Fruit fly (Drosophila melanogaster) whole organism, embryonic: Measurements from ENCODE around the gene CG7878.

ENCODE experiments used
- CG10267 ChIP-seq: fragments of 200-800 bp; sonication (Bioruptor generic); optimal IDR thresholded peaks from 2 replicates; lab custom pipeline; 2018; ENCODE audit warnings: missing biosample characterization, mild to moderate bottlenecking, missing genetic modification characterization, moderate library complexity
- CG10979 ChIP-seq: fragments of 200-800 bp; sonication (Bioruptor generic); optimal IDR thresholded peaks from 2 replicates; lab custom pipeline; 2018; ENCODE audit warnings: missing biosample characterization, mild to moderate bottlenecking, missing genetic modification characterization, moderate library complexity
- CG11085 ChIP-seq: fragments of 200-800 bp; sonication (Bioruptor generic); IDR thresholded peaks from 2 replicates; pipeline ENCODE4 v1.3.6; 2022; ENCODE audit warnings: missing biosample characterization, missing genetic modification characterization
- CG11093 ChIP-seq: fragments of 200-800 bp; sonication (Bioruptor generic); IDR thresholded peaks from 3 replicates; pipeline ENCODE4 v1.3.6; 2022; ENCODE audit warnings: missing biosample characterization, missing genetic modification characterization
- CG11504 ChIP-seq: fragments of 200-800 bp; sonication (Bioruptor generic); optimal IDR thresholded peaks from 3 replicates; lab custom pipeline; 2019; ENCODE audit warnings: missing biosample characterization, mild to moderate bottlenecking, missing genetic modification characterization, moderate library complexity
- CG12071 ChIP-seq: fragments of 200-800 bp; sonication (Bioruptor generic); optimal IDR thresholded peaks from 3 replicates; lab custom pipeline; 2018; ENCODE audit warnings: missing biosample characterization, mild to moderate bottlenecking, missing genetic modification characterization
- CG12236 ChIP-seq: fragments of 200-800 bp; sonication (Bioruptor generic); optimal IDR thresholded peaks from 2 replicates; lab custom pipeline; 2016; ENCODE audit warnings: missing biosample characterization, missing genetic modification characterization
- CG12391 ChIP-seq: fragments of 200-800 bp; sonication (Bioruptor generic); optimal IDR thresholded peaks from 3 replicates; lab custom pipeline; 2018; ENCODE audit warnings: missing biosample characterization, mild to moderate bottlenecking, missing genetic modification characterization, moderate library complexity
- CG12744 ChIP-seq: fragments of 200-800 bp; sonication (Bioruptor generic); optimal IDR thresholded peaks from 2 replicates; lab custom pipeline; 2016; ENCODE audit warnings: missing biosample characterization, missing genetic modification characterization
- CG13123 ChIP-seq: fragments of 200-800 bp; sonication (Bioruptor generic); optimal IDR thresholded peaks from 2 replicates; lab custom pipeline; 2016; ENCODE audit warnings: missing biosample characterization, missing genetic modification characterization
- CG13424 ChIP-seq: fragments of 200-800 bp; sonication (Bioruptor generic); optimal IDR thresholded peaks from 2 replicates; lab custom pipeline; 2019; ENCODE audit warnings: missing biosample characterization, mild to moderate bottlenecking, missing genetic modification characterization, moderate library complexity
- CG14014 ChIP-seq: fragments of 200-800 bp; sonication (Bioruptor generic); IDR thresholded peaks from 2 replicates; pipeline ENCODE4 v1.3.6; 2022; ENCODE audit warnings: missing biosample characterization, missing genetic modification characterization
- CG17568 ChIP-seq: fragments of 200-800 bp; sonication (Bioruptor generic); optimal IDR thresholded peaks from 2 replicates; lab custom pipeline; 2018; ENCODE audit warnings: missing biosample characterization, mild to moderate bottlenecking, missing genetic modification characterization, moderate library complexity
- CG30431 ChIP-seq: fragments of 200-800 bp; sonication (Bioruptor generic); optimal IDR thresholded peaks from 2 replicates; lab custom pipeline; 2017; ENCODE audit warnings: missing biosample characterization, missing genetic modification characterization
- CG3281 ChIP-seq: fragments of 200-800 bp; sonication (Bioruptor generic); optimal IDR thresholded peaks from 3 replicates; lab custom pipeline; 2017; ENCODE audit warnings: missing biosample characterization, mild to moderate bottlenecking, missing genetic modification characterization
- CG4404 ChIP-seq: fragments of 200-800 bp; sonication (Bioruptor generic); IDR thresholded peaks from 2 replicates; pipeline ENCODE4 v1.3.6; 2022; ENCODE audit warnings: missing biosample characterization, missing genetic modification characterization
- CG6791 ChIP-seq: fragments of 200-800 bp; sonication (Bioruptor generic); IDR thresholded peaks from 3 replicates; pipeline ENCODE4 v1.3.6; 2022; ENCODE audit warnings: missing biosample characterization, missing genetic modification characterization; ENCODE audit not compliant: partially characterized antibody
- CG7357 ChIP-seq: fragments of 200-800 bp; sonication (Bioruptor generic); IDR thresholded peaks from 3 replicates; pipeline ENCODE4 v1.3.6; 2022; ENCODE audit warnings: missing biosample characterization, missing genetic modification characterization
- CG8089 ChIP-seq: fragments of 200-800 bp; sonication (Bioruptor generic); optimal IDR thresholded peaks from 3 replicates; lab custom pipeline; 2016; ENCODE audit warnings: missing biosample characterization, missing genetic modification characterization
- CG8290 ChIP-seq, 3 experiments: fragments of 200-800 bp; sonication (Bioruptor generic); optimal IDR thresholded peaks; 2 replicates each; lab custom pipeline; 2016 to 2019; ENCODE audit warnings: missing biosample characterization in 3 of 3, missing genetic modification characterization in 3 of 3, mild to moderate bottlenecking in 2 of 3, moderate library complexity in 1 of 3
- D19A ChIP-seq: fragments of 200-800 bp; optimal IDR thresholded peaks from 3 replicates; lab custom pipeline; 2019; ENCODE audit warnings: missing biosample characterization, mild to moderate bottlenecking, missing genetic modification characterization, moderate library complexity
- E2f2 ChIP-seq: fragments of 200-800 bp; sonication (Bioruptor generic); IDR thresholded peaks from 2 replicates; pipeline ENCODE4 v1.3.6; 2022; ENCODE audit warnings: missing biosample characterization, missing genetic modification characterization
- H15 ChIP-seq: fragments of 200-800 bp; sonication (Bioruptor generic); IDR thresholded peaks from 3 replicates; pipeline ENCODE4 v1.3.6; 2022; ENCODE audit warnings: missing biosample characterization, missing genetic modification characterization
- H2.0 ChIP-seq: fragments of 200-800 bp; sonication (Bioruptor generic); IDR thresholded peaks from 2 replicates; pipeline ENCODE4 v1.3.6; 2022; ENCODE audit warnings: missing biosample characterization, missing genetic modification characterization
- HLH54F ChIP-seq: fragments of 200-800 bp; sonication (Bioruptor generic); optimal IDR thresholded peaks from 3 replicates; lab custom pipeline; 2016; ENCODE audit warnings: missing biosample characterization, missing genetic modification characterization
- HLHmδ ChIP-seq: fragments of 200-800 bp; sonication (Bioruptor generic); optimal IDR thresholded peaks from 2 replicates; lab custom pipeline; 2018; ENCODE audit warnings: missing biosample characterization, mild to moderate bottlenecking, missing genetic modification characterization, moderate library complexity
- HmgZ ChIP-seq: fragments of 200-800 bp; sonication (Bioruptor generic); optimal IDR thresholded peaks from 2 replicates; lab custom pipeline; 2018; ENCODE audit warnings: missing biosample characterization, mild to moderate bottlenecking, missing genetic modification characterization
- Hmx ChIP-seq: fragments of 200-800 bp; sonication (Bioruptor generic); optimal IDR thresholded peaks from 2 replicates; lab custom pipeline; 2016; ENCODE audit warnings: missing biosample characterization, missing genetic modification characterization
- Hr39 ChIP-seq: fragments of >200 bp; optimal IDR thresholded peaks from 2 replicates; lab custom pipeline; 2017
- Meics ChIP-seq: fragments of 200-800 bp; sonication (Bioruptor generic); optimal IDR thresholded peaks from 2 replicates; lab custom pipeline; 2017; ENCODE audit warnings: missing biosample characterization, mild to moderate bottlenecking, missing genetic modification characterization
- Oli ChIP-seq: fragments of 200-800 bp; sonication (Bioruptor generic); optimal IDR thresholded peaks from 2 replicates; lab custom pipeline; 2018; ENCODE audit warnings: missing biosample characterization, mild to moderate bottlenecking, missing genetic modification characterization, moderate library complexity
- Ravus ChIP-seq: fragments of 200-800 bp; sonication (Bioruptor generic); IDR thresholded peaks from 2 replicates; pipeline ENCODE4 v1.3.6; 2022; ENCODE audit warnings: missing biosample characterization, missing genetic modification characterization
- Scr ChIP-seq: fragments of 200-800 bp; sonication (Bioruptor generic); IDR thresholded peaks from 2 replicates; pipeline ENCODE4 v1.3.6; 2022; ENCODE audit warnings: missing biosample characterization, missing genetic modification characterization; ENCODE audit not compliant: partially characterized antibody
- Taf1 ChIP-seq: fragments of 200-800 bp; sonication (Bioruptor generic); IDR thresholded peaks from 2 replicates; pipeline ENCODE4 v1.3.6; 2022; ENCODE audit warnings: missing biosample characterization, missing genetic modification characterization
- Xrp1 ChIP-seq: fragments of 200-800 bp; sonication (Bioruptor generic); IDR thresholded peaks from 2 replicates; pipeline ENCODE4 v1.3.6; 2022; ENCODE audit warnings: missing biosample characterization, missing genetic modification characterization
- YL-1 ChIP-seq: fragments of 200-800 bp; sonication (Bioruptor generic); optimal IDR thresholded peaks from 3 replicates; lab custom pipeline; 2017; ENCODE audit warnings: missing biosample characterization, mild to moderate bottlenecking, missing genetic modification characterization
- disco-r ChIP-seq: fragments of 200-800 bp; sonication (Bioruptor generic); optimal IDR thresholded peaks from 2 replicates; lab custom pipeline; 2016; ENCODE audit warnings: missing biosample characterization, missing genetic modification characterization
- ems ChIP-seq: fragments of 200-800 bp; sonication (Bioruptor generic); optimal IDR thresholded peaks from 3 replicates; lab custom pipeline; 2016; ENCODE audit warnings: missing biosample characterization, missing genetic modification characterization
- fd102C ChIP-seq: fragments of 200-800 bp; sonication (Bioruptor generic); optimal IDR thresholded peaks from 2 replicates; lab custom pipeline; 2018; ENCODE audit warnings: missing biosample characterization, mild to moderate bottlenecking, missing genetic modification characterization, moderate library complexity
- grn ChIP-seq: fragments of 200-800 bp; sonication (Bioruptor generic); optimal IDR thresholded peaks from 3 replicates; lab custom pipeline; 2017; ENCODE audit warnings: missing biosample characterization, missing genetic modification characterization
- h ChIP-seq: fragments of >200 bp; optimal IDR thresholded peaks from 2 replicates; lab custom pipeline; 2017
- jigr1 ChIP-seq: fragments of 200-800 bp; sonication (Bioruptor generic); IDR thresholded peaks from 3 replicates; pipeline ENCODE4 v1.3.6; 2022; ENCODE audit warnings: missing biosample characterization, missing genetic modification characterization
- mam ChIP-seq: fragments of 200-800 bp; sonication (Bioruptor generic); optimal IDR thresholded peaks from 3 replicates; lab custom pipeline; 2016; ENCODE audit warnings: missing biosample characterization, missing genetic modification characterization
- mld ChIP-seq: fragments of 200-800 bp; sonication (Bioruptor generic); IDR thresholded peaks from 3 replicates; pipeline ENCODE4 v1.3.6; 2022; ENCODE audit warnings: missing biosample characterization, missing genetic modification characterization; ENCODE audit not compliant: partially characterized antibody
- nau ChIP-seq: fragments of 200-800 bp; sonication (Bioruptor generic); optimal IDR thresholded peaks from 3 replicates; lab custom pipeline; 2017; ENCODE audit warnings: missing biosample characterization, mild to moderate bottlenecking, missing genetic modification characterization, missing genetic modification reagents
- nom ChIP-seq: fragments of 200-800 bp; sonication (Bioruptor generic); optimal IDR thresholded peaks from 2 replicates; lab custom pipeline; 2017; ENCODE audit warnings: missing biosample characterization, missing genetic modification characterization, mild to moderate bottlenecking, moderate library complexity, missing genetic modification reagents
- peb ChIP-seq: fragments of 200-800 bp; sonication (Bioruptor generic); IDR thresholded peaks from 2 replicates; pipeline ENCODE4 v1.3.6; 2022; ENCODE audit warnings: missing biosample characterization, missing genetic modification characterization
- prd ChIP-seq, 3 experiments: fragments of >200 bp in 2 of 3; fragments of 200-800 bp in 1 of 3; sonication (Bioruptor generic) in 1 of 3; optimal IDR thresholded peaks in 2 of 3; IDR thresholded peaks in 1 of 3; 2 replicates in 2 of 3; 3 replicates in 1 of 3; pipeline versions ENCODE4 v1.3.6 to Lab custom; 2017 to 2022; ENCODE audit warnings: missing biosample characterization in 1 of 3, missing genetic modification characterization in 1 of 3
- row ChIP-seq: fragments of 200-800 bp; sonication (Bioruptor generic); IDR thresholded peaks from 3 replicates; pipeline ENCODE4 v1.3.6; 2022; ENCODE audit warnings: missing biosample characterization, missing genetic modification characterization
- trem ChIP-seq: fragments of 200-800 bp; optimal IDR thresholded peaks from 3 replicates; lab custom pipeline; 2019; ENCODE audit warnings: missing biosample characterization, mild to moderate bottlenecking, missing genetic modification characterization, moderate library complexity

CG7878 gene

dm6 chr3R:8110198-8110642, 12.3 kb upstream of the CG7878 start (continued):
- TF ChIP-seq CG6791 (GFP tag; lab: Robert Waterston, UW): no peak
- no peak for TF ChIP-seq Hmx (GFP tag; lab: Kevin White, UChicago)
- TF ChIP-seq nom (GFP tag; lab: Kevin White, UChicago): no peak
- TF ChIP-seq CG14014 (GFP tag; lab: Robert Waterston, UW): peak; percentile 69
- TF ChIP-seq CG11085 (GFP tag; lab: Robert Waterston, UW): no peak
- peak; percentile 57 for TF ChIP-seq CG12391
- peak; percentile 39 for TF ChIP-seq H2.0 (GFP tag; lab: Robert Waterston, UW)
- no peak for TF ChIP-seq mld (GFP tag; lab: Robert Waterston, UW)
- peak; percentile 29 for TF ChIP-seq CG10267
- peak; percentile 31 for TF ChIP-seq disco-r (GFP tag; lab: Kevin White, UChicago)
- TF ChIP-seq Hr39 (lab: Kevin White, UChicago): no peak
- no peak for TF ChIP-seq h (lab: Kevin White, UChicago)
- TF ChIP-seq Ravus (GFP tag; lab: Robert Waterston, UW): no peak
- TF ChIP-seq CG11504: peak; percentile 79
- TF ChIP-seq Taf1 (GFP tag; lab: Robert Waterston, UW): no peak
- TF ChIP-seq prd (optimal IDR thresholded peaks at IDR 0.05; lab: Kevin White, UChicago): no peak
- peak; percentile 68 for TF ChIP-seq prd (GFP tag; IDR thresholded peaks at IDR 0.05; lab: Robert Waterston, UW)
- TF ChIP-seq HmgZ: peak; percentile 58
- TF ChIP-seq Meics: peak; percentile 69
- peak; percentile 59 for TF ChIP-seq D19A (tag; lab: Kevin White, UChicago)
- TF ChIP-seq nau (GFP tag; lab: Kevin White, UChicago): no peak
- TF ChIP-seq fd102C (GFP tag; lab: Kevin White, UChicago): no peak
- no peak for TF ChIP-seq grn (GFP tag; lab: Kevin White, UChicago)
- peak; percentile 41 for TF ChIP-seq CG3281 (GFP tag; lab: Kevin White, UChicago)
- no peak for TF ChIP-seq trem (tag; lab: Kevin White, UChicago)
- peak; percentile 59; the same call in 2 of the 3 replicates for TF ChIP-seq CG7357 (GFP tag; lab: Robert Waterston, UW)
- TF ChIP-seq CG8089: peak; percentile 40
- peak; percentile 32 for TF ChIP-seq ems (GFP tag; lab: Kevin White, UChicago)
- no peak for TF ChIP-seq HLHmδ (GFP tag; lab: Kevin White, UChicago)
- TF ChIP-seq CG13123: peak; percentile 33
- TF ChIP-seq jigr1 (GFP tag; lab: Robert Waterston, UW): no peak
- TF ChIP-seq CG12071: peak; percentile 34
- no peak for TF ChIP-seq HLH54F (GFP tag; lab: Kevin White, UChicago)
- no peak for TF ChIP-seq YL-1 (GFP tag; lab: Kevin White, UChicago)
- TF ChIP-seq Xrp1 (GFP tag; lab: Robert Waterston, UW): peak; percentile 68
- peak; percentile 81 for TF ChIP-seq row (GFP tag; lab: Robert Waterston, UW)
- TF ChIP-seq Scr (GFP tag; lab: Robert Waterston, UW): no peak
- TF ChIP-seq CG8290 (GFP tag; optimal IDR thresholded peaks at IDR 0.05; lab: Kevin White, UChicago): peak; percentile 2
- TF ChIP-seq CG8290 (tag; optimal IDR thresholded peaks at IDR 0.05; lab: Kevin White, UChicago): peak in 1 of 2 experiments; percentile 56
- peak; percentile 56 for TF ChIP-seq peb (GFP tag; lab: Robert Waterston, UW)
- peak; percentile 60; the same call in 1 of the 3 replicates for TF ChIP-seq H15 (GFP tag; lab: Robert Waterston, UW)
- TF ChIP-seq CG17568 (GFP tag; lab: Kevin White, UChicago): peak; percentile 14
- TF ChIP-seq CG12236 (GFP tag; lab: Kevin White, UChicago): no peak
- 0 out of 2 replicates have a peak, but pooled peaks have one; percentile 12 for TF ChIP-seq CG4404 (GFP tag; lab: Robert Waterston, UW)
- TF ChIP-seq CG12744 (GFP tag; lab: Kevin White, UChicago): no peak
- peak; percentile 74 for TF ChIP-seq mam (GFP tag; lab: Kevin White, UChicago)
- peak; percentile 24 for TF ChIP-seq CG30431 (GFP tag; lab: Kevin White, UChicago)
- peak; percentile 75 for TF ChIP-seq CG13424 (tag; lab: Kevin White, UChicago)
- TF ChIP-seq Oli (tag; lab: Kevin White, UChicago): peak; percentile 67
- TF ChIP-seq CG11093 (GFP tag; lab: Robert Waterston, UW): peak; percentile 60; the same call in 1 of the 3 replicates
- TF ChIP-seq E2f2 (GFP tag; lab: Robert Waterston, UW): no peak; the same call in 1 of the 2 replicates
- TF ChIP-seq CG10979 (tag; lab: Kevin White, UChicago): peak; percentile 75
